Worm (Caenorhabditis elegans): ENCODE results near the gene wsp-1.

wsp-1 gene

ce11 chrIV:8168660-8169059, 30.1 kb downstream of the wsp-1 start, which contains the start of gene clec-52:
Gene clec-52, minus strand, starts transcription at chrIV:8168760.
- no peak for TF ChIP-seq C34B4.2 (tag; optimal IDR thresholded peaks at IDR 0.05)
- TF ChIP-seq elt-2 (tag; optimal IDR thresholded peaks at IDR 0.05), result peak; percentile 25

- TF ChIP-seq unc-130 (tag; optimal IDR thresholded peaks at IDR 0.05) (no peak), nhr-84 (tag; optimal IDR thresholded peaks at IDR 0.05) (no peak), C04F5.9 (tag; optimal IDR thresholded peaks at IDR 0.05) (no peak), ceh-82 (tag; optimal IDR thresholded peaks at IDR 0.05) (no peak), blmp-1 (tag; optimal IDR thresholded peaks at IDR 0.05) (no peak), mep-1 (tag; optimal IDR thresholded peaks at IDR 0.05) (no peak), hlh-17 (GFP tag; optimal IDR thresholded peaks at IDR 0.05; ENCODE audit: borderline replicate concordance) (no peak), nhr-76 (tag; optimal IDR thresholded peaks at IDR 0.05) (no peak), grh-1 (GFP tag; IDR thresholded peaks at IDR 0.05) (no peak), egl-13 (tag; optimal IDR thresholded peaks at IDR 0.05) (no peak), irx-1 (tag; optimal IDR thresholded peaks at IDR 0.05) (no peak), Y116A8C.19 (tag; optimal IDR thresholded peaks at IDR 0.05; ENCODE audit: borderline replicate concordance) (no peak), nhr-47 (tag; optimal IDR thresholded peaks at IDR 0.05) (no peak)
Measured at ce11 chrIV:8165950-8166349, 32.8 kb downstream of the wsp-1 start, which contains the start of gene B0218.7. Gene B0218.7, minus strand, starts transcription at chrIV:8166050.

- no peak for TF ChIP-seq efl-3 (GFP tag; optimal IDR thresholded peaks at IDR 0.05)
- no peak for TF ChIP-seq F16B12.6 (tag; optimal IDR thresholded peaks at IDR 0.05)
- no peak for TF ChIP-seq mab-9 (GFP tag; IDR thresholded peaks at IDR 0.05)
- TF ChIP-seq C04F5.9 (tag; optimal IDR thresholded peaks at IDR 0.05), result no peak
- no peak for TF ChIP-seq efl-1 (optimal IDR thresholded peaks at IDR 0.05)
- TF ChIP-seq efl-1 (GFP tag; optimal IDR thresholded peaks at IDR 0.05 in 1 of 2), result no peak
- TF ChIP-seq dpl-1 (GFP tag; optimal IDR thresholded peaks at IDR 0.05), result no peak
- TF ChIP-seq unc-86 (tag; optimal IDR thresholded peaks at IDR 0.05), result no peak
- TF ChIP-seq ceh-63 (GFP tag; optimal IDR thresholded peaks at IDR 0.05), result no peak
- TF ChIP-seq skn-1 (tag; optimal IDR thresholded peaks at IDR 0.05), result no peak
- no peak for TF ChIP-seq pqm-1 (tag; optimal IDR thresholded peaks at IDR 0.05)
Measured at ce11 chrIV:8164515-8164914, 34.2 kb downstream of the wsp-1 start.

- TF ChIP-seq nhr-19 (GFP tag; conservative IDR thresholded peaks at IDR 0.05) (no peak), elt-2 (tag; optimal IDR thresholded peaks at IDR 0.05) (peak; percentile 92), fos-1 (tag; optimal IDR thresholded peaks at IDR 0.05) (no peak)
Measured at ce11 chrIV:8163687-8164086, 35.1 kb downstream of the wsp-1 start, which contains the start of gene clec-51. Gene clec-51, minus strand, starts transcription at chrIV:8163800.

- TF ChIP-seq sup-37 (GFP tag; optimal IDR thresholded peaks at IDR 0.05) (no peak), elt-2 (tag; optimal IDR thresholded peaks at IDR 0.05) (peak; percentile 37), tlp-1 (tag; optimal IDR thresholded peaks at IDR 0.05) (peak; percentile 9), grh-1 (GFP tag; IDR thresholded peaks at IDR 0.05) (no peak), ceh-63 (GFP tag; optimal IDR thresholded peaks at IDR 0.05) (no peak), egl-13 (tag; optimal IDR thresholded peaks at IDR 0.05) (no peak), efl-1 (optimal IDR thresholded peaks at IDR 0.05) (no peak), efl-1 (GFP tag; optimal IDR thresholded peaks at IDR 0.05 in 1 of 2) (no peak), ceh-90 (tag; optimal IDR thresholded peaks at IDR 0.05) (no peak)
Measured at ce11 chrIV:8161774-8162173, 37.0 kb downstream of the wsp-1 start.

- peak; percentile 61 for TF ChIP-seq elt-2 (tag; optimal IDR thresholded peaks at IDR 0.05)
- no peak for TF ChIP-seq fos-1 (tag; optimal IDR thresholded peaks at IDR 0.05)
Measured at ce11 chrIV:8159995-8160394, 38.8 kb downstream of the wsp-1 start.

- TF ChIP-seq hlh-17 (GFP tag; optimal IDR thresholded peaks at IDR 0.05; ENCODE audit: borderline replicate concordance) (no peak), nhr-71 (tag; optimal IDR thresholded peaks at IDR 0.05) (no peak), jun-1 (tag; optimal IDR thresholded peaks at IDR 0.05) (no peak), aly-2 (tag; optimal IDR thresholded peaks at IDR 0.05) (no peak), ceh-88 (GFP tag; IDR thresholded peaks at IDR 0.05) (no peak), unc-30 (tag; optimal IDR thresholded peaks at IDR 0.05) (no peak), mdl-1 (tag; optimal IDR thresholded peaks at IDR 0.05) (no peak), nhr-237 (tag; optimal IDR thresholded peaks at IDR 0.05) (no peak)
Measured at ce11 chrIV:8159087-8159486, 39.7 kb downstream of the wsp-1 start, which contains the start of gene faah-1. Gene faah-1, plus strand, starts transcription at chrIV:8159387.
